Worm (Caenorhabditis elegans): ENCODE measurements around the gene str-38.

- no peak for TF ChIP-seq atf-7 (tag; optimal IDR thresholded peaks at IDR 0.05)
- TF ChIP-seq zim-3 (tag; optimal IDR thresholded peaks at IDR 0.05) = no peak
- no peak for TF ChIP-seq mes-4 (tag; optimal IDR thresholded peaks at IDR 0.05)
- TF ChIP-seq hlh-12 (tag; optimal IDR thresholded peaks at IDR 0.05) = no peak
- TF ChIP-seq F39B2.1 (GFP tag; IDR thresholded peaks at IDR 0.05) = no peak
Observed at ce11 chrV:15752049-15752448, 19.9 kb upstream of the str-38 start, which contains the start of gene str-43.
